Fruit fly (Drosophila melanogaster) ovary, adult (tissue): ENCODE data around the gene CG32086.

Source experiments
- CG17801 ChIP-seq: fragments of 200-800 bp; optimal IDR thresholded peaks from 2 replicates; lab custom pipeline; 2019; ENCODE audit warnings: missing biosample characterization, mild to moderate bottlenecking, missing genetic modification characterization, moderate library complexity; ENCODE audit not compliant: partially characterized antibody

The CG32086 gene

dm6 chr3L:11534391-11535246 lies 49.2 kb downstream of the CG32086 start:
- peak; percentile 21 for TF ChIP-seq CG17801 (GFP tag; lab: Kevin White, UChicago)

dm6 chr3L:11533704-11534319 lies 50.1 kb downstream of the CG32086 start:
- no peak for TF ChIP-seq CG17801 (GFP tag; lab: Kevin White, UChicago)
